Worm (Caenorhabditis elegans) whole organism, L1 larva: ENCODE data around the gene tsp-5.
"Not testable (repeated sequence)": the region's sequence is repeated elsewhere in the genome, so short reads cannot be mapped to it uniquely, and the experiment has no call there.

Source experiments
- Y116A8C.19 ChIP-seq: sonication (generic microtip); optimal IDR thresholded peaks from 2 replicates; lab custom pipeline; 2016; ENCODE audit warnings: missing compliant biosample characterization, missing genetic modification characterization, borderline replicate concordance
- alr-1 ChIP-seq: fragments of 200-800 bp; sonication (Bioruptor generic); optimal IDR thresholded peaks from 2 replicates; lab custom pipeline; 2018; ENCODE audit warnings: borderline replicate concordance, mild to moderate bottlenecking, missing genetic modification characterization, missing compliant biosample characterization
- ama-1 ChIP-seq: fragments of 150-350 bp; optimal IDR thresholded peaks from 2 replicates; lab custom pipeline; 2014
- blmp-1 ChIP-seq: fragments of 150-350 bp; optimal IDR thresholded peaks from 2 replicates; lab custom pipeline; 2014; ENCODE audit warnings: missing biosample characterization, missing genetic modification characterization
- ceh-90 ChIP-seq: sonication (generic microtip); optimal IDR thresholded peaks from 2 replicates; lab custom pipeline; 2016; ENCODE audit warnings: missing genetic modification characterization, missing compliant biosample characterization
- efl-1 ChIP-seq, 4 experiments: fragments of 150-350 bp; optimal IDR thresholded peaks in 3 of 4; peaks in 1 of 4; 1 replicate in 1 of 4; 2 replicates in 3 of 4; lab custom pipeline; 2014; ENCODE audit warnings: missing biosample characterization in 2 of 4, missing genetic modification characterization in 2 of 4, missing genetic modification reagents in 2 of 4
- egl-27 ChIP-seq, 2 experiments: fragments of 150-350 bp in 1 of 2; sonication (generic microtip); optimal IDR thresholded peaks; 3 replicates each; lab custom pipeline; 2017 to 2018; ENCODE audit warnings: missing biosample characterization in 2 of 2, missing genetic modification characterization in 2 of 2, missing genetic modification reagents in 2 of 2
- elt-3 ChIP-seq, 6 experiments: fragments of 150-350 bp in 1 of 6; sonication (generic microtip); optimal IDR thresholded peaks; 2 replicates each; lab custom pipeline; 2017 to 2018; ENCODE audit warnings: missing biosample characterization in 6 of 6, missing genetic modification characterization in 6 of 6, inconsistent platforms in 1 of 6
- fkh-4 ChIP-seq: sonication (generic microtip); optimal IDR thresholded peaks from 2 replicates; lab custom pipeline; 2016; ENCODE audit warnings: missing compliant biosample characterization, missing genetic modification characterization, borderline replicate concordance
- fkh-8 ChIP-seq: sonication (generic microtip); optimal IDR thresholded peaks from 2 replicates; lab custom pipeline; 2016; ENCODE audit warnings: mild to moderate bottlenecking, missing genetic modification characterization, missing compliant biosample characterization
- grh-1 ChIP-seq: fragments of 200-800 bp; sonication (Bioruptor generic); IDR thresholded peaks from 2 replicates; pipeline ENCODE4 v1.3.6; 2022; ENCODE audit warnings: missing genetic modification reagents, missing genetic modification characterization, missing compliant biosample characterization
- hlh-17 ChIP-seq: fragments of 200-800 bp; sonication (Bioruptor generic); optimal IDR thresholded peaks from 2 replicates; lab custom pipeline; 2018; ENCODE audit warnings: missing genetic modification characterization, mild to moderate bottlenecking, missing compliant biosample characterization, moderate library complexity, borderline replicate concordance
- irx-1 ChIP-seq: sonication (generic microtip); optimal IDR thresholded peaks from 2 replicates; lab custom pipeline; 2016; ENCODE audit warnings: missing genetic modification characterization, missing compliant biosample characterization
- jun-1 ChIP-seq: fragments of 150-350 bp; optimal IDR thresholded peaks from 2 replicates; lab custom pipeline; 2014; ENCODE audit warnings: missing biosample characterization, missing genetic modification reagents, missing genetic modification characterization
- lin-13 ChIP-seq: fragments of 150-350 bp; optimal IDR thresholded peaks from 2 replicates; lab custom pipeline; 2014; ENCODE audit warnings: missing biosample characterization, missing genetic modification reagents, missing genetic modification characterization
- lin-14 ChIP-seq: fragments of 200-800 bp; sonication (Bioruptor generic); optimal IDR thresholded peaks from 2 replicates; lab custom pipeline; 2018; ENCODE audit warnings: mild to moderate bottlenecking, missing genetic modification characterization, moderate library complexity, missing compliant biosample characterization
- lin-15B ChIP-seq: fragments of 150-350 bp; sonication (generic microtip); optimal IDR thresholded peaks from 3 replicates; lab custom pipeline; 2014; ENCODE audit warnings: missing biosample characterization, missing genetic modification characterization
- lin-39 ChIP-seq: fragments of 150-350 bp; optimal IDR thresholded peaks from 2 replicates; lab custom pipeline; 2014; ENCODE audit warnings: missing biosample characterization, missing genetic modification reagents, missing genetic modification characterization
- lir-3 ChIP-seq: sonication (generic microtip); optimal IDR thresholded peaks from 2 replicates; lab custom pipeline; 2016; ENCODE audit warnings: mild to moderate bottlenecking, missing genetic modification characterization, moderate library complexity, missing compliant biosample characterization; ENCODE audit not compliant: poor library complexity
- mab-9 ChIP-seq: fragments of 200-800 bp; sonication (Bioruptor generic); IDR thresholded peaks from 2 replicates; pipeline ENCODE4 v1.3.6; 2022; ENCODE audit warnings: missing genetic modification reagents, missing genetic modification characterization, missing compliant biosample characterization
- nhr-11 ChIP-seq: fragments of 150-350 bp; optimal IDR thresholded peaks from 2 replicates; lab custom pipeline; 2014; ENCODE audit warnings: missing biosample characterization, missing genetic modification characterization
- nhr-12 ChIP-seq: sonication (generic microtip); optimal IDR thresholded peaks from 2 replicates; lab custom pipeline; 2017; ENCODE audit warnings: missing biosample characterization, missing genetic modification characterization
- nhr-19 ChIP-seq: fragments of 200-800 bp; sonication (Bioruptor generic); conservative IDR thresholded peaks from 2 replicates; pipeline ENCODE4 v1.3.6; 2022; ENCODE audit warnings: missing genetic modification characterization, missing compliant biosample characterization
- nhr-237 ChIP-seq: fragments of 150-350 bp; optimal IDR thresholded peaks from 2 replicates; lab custom pipeline; 2014; ENCODE audit warnings: missing biosample characterization, missing genetic modification characterization
- nhr-28 ChIP-seq: fragments of 150-350 bp; optimal IDR thresholded peaks from 2 replicates; lab custom pipeline; 2014; ENCODE audit warnings: missing biosample characterization, missing genetic modification characterization
- nhr-76 ChIP-seq: sonication (generic microtip); optimal IDR thresholded peaks from 2 replicates; lab custom pipeline; 2017; ENCODE audit warnings: missing biosample characterization, missing genetic modification characterization
- nhr-84 ChIP-seq: sonication (generic microtip); optimal IDR thresholded peaks from 2 replicates; lab custom pipeline; 2017; ENCODE audit warnings: missing biosample characterization, missing genetic modification characterization
- nhr-85 ChIP-seq: sonication (generic microtip); peaks from one replicate; lab custom pipeline; 2016; ENCODE audit warnings: missing genetic modification characterization, inconsistent platforms, missing compliant biosample characterization
- pag-3 ChIP-seq: sonication (generic microtip); optimal IDR thresholded peaks from 2 replicates; lab custom pipeline; 2017; ENCODE audit warnings: missing genetic modification characterization, mild to moderate bottlenecking, missing compliant biosample characterization, antibody characterized with exemption, borderline replicate concordance; ENCODE audit not compliant: insufficient read depth
- pax-3 ChIP-seq: fragments of 200-800 bp; sonication (Bioruptor generic); optimal IDR thresholded peaks from 2 replicates; lab custom pipeline; 2018; ENCODE audit warnings: mild to moderate bottlenecking, missing genetic modification characterization, moderate library complexity, missing compliant biosample characterization
- pqm-1 ChIP-seq: sonication (generic microtip); optimal IDR thresholded peaks from 3 replicates; lab custom pipeline; 2017; ENCODE audit warnings: missing biosample characterization, missing genetic modification characterization
- snpc-4 ChIP-seq: fragments of 150-350 bp; optimal IDR thresholded peaks from 2 replicates; lab custom pipeline; 2014; ENCODE audit warnings: missing biosample characterization, missing genetic modification characterization
- unc-130 ChIP-seq: fragments of 150-350 bp; optimal IDR thresholded peaks from 2 replicates; lab custom pipeline; 2017; ENCODE audit warnings: missing biosample characterization, missing genetic modification characterization, inconsistent platforms
- unc-98 ChIP-seq: fragments of 200-800 bp; sonication (Bioruptor generic); IDR thresholded peaks from 2 replicates; pipeline ENCODE4 v1.3.6; 2022; ENCODE audit warnings: missing genetic modification characterization, missing compliant biosample characterization
- zag-1 ChIP-seq: fragments of 150-350 bp; optimal IDR thresholded peaks from 2 replicates; lab custom pipeline; 2014; ENCODE audit warnings: missing biosample characterization, missing genetic modification characterization
- ztf-4 ChIP-seq: fragments of 150-350 bp; optimal IDR thresholded peaks from 2 replicates; lab custom pipeline; 2014; ENCODE audit warnings: missing biosample characterization, missing genetic modification characterization

Gene tsp-5

ce11 chrIV:13601973-13602669, 10.6 kb upstream of the tsp-5 start, which contains the start of gene Y45F10B.59 (continued):
- 0 out of 2 replicates have a peak, but pooled peaks have one; percentile 16 for TF ChIP-seq nhr-19 (GFP tag; lab: Robert Waterston, UW)
- TF ChIP-seq, all 84 proteins: peak for 5

- TF ChIP-seq pag-3 (no peak), ama-1 (lab: Kevin White, UChicago) (no peak), mab-9 (GFP tag; lab: Robert Waterston, UW) (no peak), pax-3 (tag; lab: Kevin White, UChicago) (no peak), ztf-4 (tag; lab: Kevin White, UChicago) (no peak), nhr-28 (no peak), lin-39 (tag; lab: Kevin White, UChicago) (no peak), nhr-237 (tag; lab: Kevin White, UChicago) (no peak), zag-1 (no peak), jun-1 (no peak), efl-1 (optimal IDR thresholded peaks at IDR 0.05; lab: Kevin White, UChicago) (no peak), efl-1 (GFP tag; optimal IDR thresholded peaks at IDR 0.05 in 1 of 2; lab: Kevin White, UChicago) (no peak), nhr-11 (tag; lab: Kevin White, UChicago) (no peak), fkh-4 (tag; lab: Kevin White, UChicago) (no peak), irx-1 (tag; lab: Kevin White, UChicago) (no peak), unc-130 (tag; lab: Kevin White, UChicago) (no peak), elt-3 (tag; optimal IDR thresholded peaks at IDR 0.05; lab: Kevin White, UChicago) (no peak), alr-1 (tag; lab: Kevin White, UChicago) (no peak)
These were observed 9.9 kb upstream of the tsp-5 start for ce11 chrIV:13601428-13601827.

DNA sequence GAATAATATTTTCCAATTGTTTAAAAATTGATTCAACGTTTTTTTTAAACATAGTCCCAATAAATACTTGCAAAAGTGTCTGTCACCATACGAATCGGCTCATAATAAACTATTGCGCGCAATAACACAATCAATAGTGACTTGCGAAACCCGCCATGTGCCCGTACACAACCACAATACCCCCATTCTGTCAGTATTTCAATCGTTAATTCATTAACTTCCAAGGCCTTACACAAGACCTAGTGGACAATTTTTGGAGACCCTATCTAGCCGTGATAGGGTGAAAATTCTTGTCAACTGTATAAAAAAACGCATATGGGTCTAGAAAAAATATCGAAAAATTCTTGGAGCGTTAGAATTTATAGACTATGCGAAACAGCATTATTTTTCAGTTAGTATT, 9.1 kb upstream of the tsp-5 start:
- TF ChIP-seq nhr-76 (tag; lab: Kevin White, UChicago) (no peak), Y116A8C.19 (no peak), snpc-4 (tag; lab: Kevin White, UChicago) (peak; percentile 81)
- TF ChIP-seq, all 84 proteins: peak for 1

DNA sequence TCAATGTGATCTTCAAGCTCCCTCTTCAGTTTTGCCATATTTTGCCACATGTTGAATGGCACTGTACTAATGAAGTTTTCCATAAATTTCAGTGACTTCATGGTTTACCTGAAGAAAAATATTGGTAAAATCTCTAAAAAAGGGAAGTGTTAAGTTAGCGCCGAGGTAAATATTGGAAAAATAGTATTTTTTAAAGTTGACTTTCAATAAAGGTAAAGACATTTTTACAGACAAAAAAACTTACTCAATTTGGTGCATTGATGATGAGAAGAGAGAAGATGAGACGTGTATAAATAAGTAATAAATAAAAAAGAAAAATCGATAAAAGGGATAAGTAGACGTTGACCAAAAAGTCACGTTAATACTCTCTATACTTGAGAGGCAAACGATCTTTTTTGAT, 6.3 kb upstream of the tsp-5 start, which contains the start of gene Y45F10B.9:
Gene Y45F10B.9 (minus strand): TSS at position 101 of the 400 bp plus-strand sequence.
- not testable (repeated sequence) for TF ChIP-seq efl-1 (optimal IDR thresholded peaks at IDR 0.05; lab: Kevin White, UChicago); efl-1 (GFP tag; optimal IDR thresholded peaks at IDR 0.05 in 1 of 2; lab: Kevin White, UChicago); egl-27 (tag; optimal IDR thresholded peaks at IDR 0.05; lab: Kevin White, UChicago); blmp-1 (tag; lab: Kevin White, UChicago)
- TF ChIP-seq, all 84 proteins: peak for 0; not testable (repeated sequence) for 84

ce11 chrIV:13593351-13593750, 1.8 kb upstream of the tsp-5 start, which contains the start of gene Y45F10B.3:
TSS of gene Y45F10B.3 (plus strand) at chrIV:13593651.
- TF ChIP-seq ama-1 (lab: Kevin White, UChicago): no peak
- no peak for TF ChIP-seq lin-14 (GFP tag; lab: Kevin White, UChicago)

DNA sequence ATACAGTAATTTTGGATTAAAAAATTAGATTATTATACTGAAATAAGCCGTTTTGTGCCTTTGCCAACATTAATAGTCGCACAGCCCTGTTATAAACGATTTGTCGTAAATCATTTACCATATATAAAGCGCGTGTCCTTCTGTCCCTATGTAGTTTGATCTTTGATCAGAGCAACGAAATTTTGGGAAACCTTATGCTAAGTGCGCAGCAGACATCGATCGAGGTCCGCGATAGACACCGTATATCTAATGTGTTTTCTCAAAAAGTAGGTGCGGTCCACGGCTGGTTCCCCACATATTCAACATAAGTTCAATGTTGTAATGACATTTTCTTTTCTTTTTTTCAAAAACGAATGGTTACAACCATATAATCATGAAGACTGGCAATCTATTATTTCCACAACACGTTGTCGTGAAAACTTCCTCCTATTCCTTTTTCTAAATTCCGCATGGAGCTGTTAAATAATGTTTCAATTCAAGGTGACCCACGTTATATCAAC, 3.0 kb downstream of the tsp-5 start, which contains the start of gene sru-9:
Gene sru-9 (plus strand): TSS at position 450 of the 500 bp plus-strand sequence.
- not testable (repeated sequence) for TF ChIP-seq nhr-85 (tag; lab: Kevin White, UChicago); zag-1; irx-1 (tag; lab: Kevin White, UChicago)

- TF ChIP-seq nhr-12 (tag; lab: Kevin White, UChicago) (no peak), ceh-90 (tag; lab: Kevin White, UChicago) (no peak), lir-3 (no peak), unc-98 (no peak), fkh-8 (no peak), jun-1 (no peak), elt-3 (tag; optimal IDR thresholded peaks at IDR 0.05; lab: Kevin White, UChicago) (no peak), lin-13 (GFP tag; lab: Kevin White, UChicago) (no peak), pqm-1 (tag; lab: Kevin White, UChicago) (no peak), zag-1 (no peak), snpc-4 (tag; lab: Kevin White, UChicago) (no peak), grh-1 (GFP tag; lab: Robert Waterston, UW) (no peak), lin-15B (tag; lab: Kevin White, UChicago) (no peak), nhr-28 (no peak), hlh-17 (GFP tag; lab: Kevin White, UChicago) (no peak), nhr-84 (no peak)
- TF ChIP-seq, all 84 proteins: peak for 0
These were observed 4.4 kb downstream of the tsp-5 start, which contains the start of gene Y45F10B.12 for ce11 chrIV:13587175-13587574. TSS of gene Y45F10B.12 (plus strand) at chrIV:13587475.
